Worm (Caenorhabditis elegans) whole organism, L4 larva: ENCODE results near the gene C17H11.2.

Experiments used
- Y105C5A.15 ChIP-seq: fragments of 200-800 bp; sonication (Bioruptor generic); IDR thresholded peaks from 2 replicates; pipeline ENCODE4 v1.3.6; 2022; ENCODE audit warnings: missing genetic modification characterization, missing compliant biosample characterization
- aha-1 ChIP-seq: fragments of 150-350 bp; peaks from one replicate; lab custom pipeline; 2014; ENCODE audit warnings: missing biosample characterization, missing genetic modification characterization
- ctbp-1 ChIP-seq: fragments of 200-800 bp; sonication (Bioruptor generic); IDR thresholded peaks from 2 replicates; pipeline ENCODE4 v1.3.6; 2022; ENCODE audit warnings: missing genetic modification reagents, missing genetic modification characterization, missing compliant biosample characterization
- dmd-8 ChIP-seq: fragments of 200-800 bp; sonication (Bioruptor generic); IDR thresholded peaks from 2 replicates; pipeline ENCODE4 v1.3.6; 2022; ENCODE audit warnings: missing genetic modification characterization, missing compliant biosample characterization
- egl-27 ChIP-seq: sonication (generic microtip); optimal IDR thresholded peaks from 3 replicates; lab custom pipeline; 2017; ENCODE audit warnings: missing biosample characterization, missing genetic modification reagents, missing genetic modification characterization

The C17H11.2 gene

ce11 chrX:8219428-8219827 is 49.7 kb downstream of the C17H11.2 start, which contains the start of gene K02A6.1:
TSS of gene K02A6.1 (plus strand) at chrX:8219728.
- TF ChIP-seq egl-27 (no peak), aha-1 (no peak), Y105C5A.15 (GFP tag; lab: Robert Waterston, UW) (no peak), dmd-8 (no peak), ctbp-1 (GFP tag; lab: Robert Waterston, UW) (no peak)
